Worm (Caenorhabditis elegans) whole organism, L4 larva: ENCODE data around the gene fust-1.

Source experiments
- set-16 ChIP-seq: fragments of 200-800 bp; sonication (Bioruptor generic); IDR thresholded peaks from 2 replicates; pipeline ENCODE4 v1.3.6; 2022; ENCODE audit warnings: missing genetic modification reagents, missing genetic modification characterization, missing compliant biosample characterization
- vab-7 ChIP-seq: fragments of 200-800 bp; sonication (Bioruptor generic); IDR thresholded peaks from 2 replicates; pipeline ENCODE4 v1.3.6; 2022; ENCODE audit warnings: missing genetic modification reagents, missing genetic modification characterization, missing compliant biosample characterization
- zag-1 ChIP-seq: fragments of 150-350 bp; optimal IDR thresholded peaks from 2 replicates; lab custom pipeline; 2014; ENCODE audit warnings: missing biosample characterization, missing genetic modification characterization

- TF ChIP-seq zag-1 (no peak), vab-7 (GFP tag; lab: Robert Waterston, UW) (peak; percentile 56; the same call in 1 of the 2 replicates), set-16 (GFP tag; lab: Robert Waterston, UW) (peak; percentile 71)
These were observed 29.5 kb upstream of the fust-1 start, which contains the start of gene F10E7.11 for ce11 chrII:7122661-7123418.
